ENCODE assay signal across 2 worm cellular contexts in genomic region chrIV:6373721-6374120, ce11.
TF ChIP-seq lines count a peak whose summit lies in the region.

No protein-coding gene starts in this region.

TF ChIP-seq in whole organism, L4 larva, 104 proteins besides CTCF, POLR2A, EP300 and RAD21:
- TF ChIP-seq vab-7 (GFP tag; IDR thresholded peaks at IDR 0.05; lab: Robert Waterston, UW) (0 out of 2 replicates have a peak, but pooled peaks have one; percentile 5), set-16 (GFP tag; IDR thresholded peaks at IDR 0.05; lab: Robert Waterston, UW) (peak; percentile 52), ceh-28 (tag; optimal IDR thresholded peaks at IDR 0.05; lab: Kevin White, UChicago) (no peak), Y105C5A.15 (GFP tag; IDR thresholded peaks at IDR 0.05; lab: Robert Waterston, UW) (no peak), dmd-8 (GFP tag; IDR thresholded peaks at IDR 0.05; lab: Robert Waterston, UW) (0 out of 2 replicates have a peak, but pooled peaks have one; percentile 37)

TF ChIP-seq in whole organism, young adult, 124 proteins besides CTCF, POLR2A, EP300 and RAD21:
- TF ChIP-seq F37B4.10 (GFP tag; IDR thresholded peaks at IDR 0.05; lab: Robert Waterston, UW) (0 out of 2 replicates have a peak, but pooled peaks have one; percentile 67), zfh-2 (GFP tag; conservative IDR thresholded peaks at IDR 0.05; lab: Robert Waterston, UW) (peak; percentile 64), aptf-3 (GFP tag; IDR thresholded peaks at IDR 0.05; lab: Robert Waterston, UW) (no peak)
